Fruit fly (Drosophila melanogaster) whole organism, embryonic: ENCODE measurements around the gene CG10431.

ENCODE experiments used
- ATbp ChIP-seq: fragments of 200-800 bp; sonication (Bioruptor generic); optimal IDR thresholded peaks from 2 replicates; lab custom pipeline; 2017; ENCODE audit warnings: missing biosample characterization, mild to moderate bottlenecking, missing genetic modification characterization, missing genetic modification reagents
- Atf6 ChIP-seq: fragments of 200-800 bp; sonication (Bioruptor generic); IDR thresholded peaks from 2 replicates; pipeline ENCODE4 v1.3.6; 2022; ENCODE audit warnings: missing biosample characterization, missing genetic modification characterization
- Awh ChIP-seq: fragments of 200-800 bp; sonication (Bioruptor generic); IDR thresholded peaks from 2 replicates; pipeline ENCODE4, ENCODE4 v1.3.6; 2022; ENCODE audit warnings: missing biosample characterization, missing genetic modification characterization
- B-H1 ChIP-seq: fragments of 200-800 bp; sonication (Bioruptor generic); IDR thresholded peaks from 3 replicates; pipeline ENCODE4 v1.3.6; 2022; ENCODE audit warnings: missing biosample characterization, missing genetic modification characterization
- CG1233 ChIP-seq: fragments of 200-800 bp; sonication (Bioruptor generic); optimal IDR thresholded peaks from 4 replicates; lab custom pipeline; 2018; ENCODE audit warnings: missing biosample characterization, mild to moderate bottlenecking, missing genetic modification characterization
- CG12769 ChIP-seq: fragments of 200-800 bp; sonication (Bioruptor generic); optimal IDR thresholded peaks from 2 replicates; lab custom pipeline; 2019; ENCODE audit warnings: missing biosample characterization, mild to moderate bottlenecking, missing genetic modification characterization, moderate library complexity
- CG15269 ChIP-seq: fragments of 200-800 bp; sonication (Bioruptor generic); optimal IDR thresholded peaks from 2 replicates; lab custom pipeline; 2018; ENCODE audit warnings: missing biosample characterization, mild to moderate bottlenecking, missing genetic modification characterization, moderate library complexity
- CG15696 ChIP-seq: fragments of 200-800 bp; sonication (Bioruptor generic); optimal IDR thresholded peaks from 2 replicates; lab custom pipeline; 2019; ENCODE audit warnings: missing biosample characterization, mild to moderate bottlenecking, missing genetic modification characterization, moderate library complexity
- CG16813 ChIP-seq: fragments of 200-800 bp; sonication (Bioruptor generic); IDR thresholded peaks from 3 replicates; pipeline ENCODE4 v1.3.6; 2022; ENCODE audit warnings: missing biosample characterization, missing genetic modification characterization; ENCODE audit not compliant: partially characterized antibody
- CG17186 ChIP-seq: fragments of 200-800 bp; sonication (Bioruptor generic); optimal IDR thresholded peaks from 3 replicates; lab custom pipeline; 2017; ENCODE audit warnings: missing biosample characterization, missing genetic modification reagents, missing genetic modification characterization
- CG17359 ChIP-seq: fragments of 200-800 bp; sonication (Bioruptor generic); optimal IDR thresholded peaks from 3 replicates; lab custom pipeline; 2018; ENCODE audit warnings: missing biosample characterization, mild to moderate bottlenecking, missing genetic modification characterization, moderate library complexity
- CG18011 ChIP-seq: fragments of 200-800 bp; sonication (Bioruptor generic); optimal IDR thresholded peaks from 2 replicates; lab custom pipeline; 2017; ENCODE audit warnings: missing biosample characterization, missing genetic modification characterization, mild to moderate bottlenecking, moderate library complexity, missing genotype
- CG2712 ChIP-seq: fragments of 200-800 bp; optimal IDR thresholded peaks from 3 replicates; lab custom pipeline; 2019; ENCODE audit warnings: missing biosample characterization, mild to moderate bottlenecking, missing genetic modification characterization, moderate library complexity
- CG2889 ChIP-seq: fragments of 200-800 bp; sonication (Bioruptor generic); IDR thresholded peaks from 3 replicates; pipeline ENCODE4 v1.3.6; 2022; ENCODE audit warnings: missing biosample characterization, missing genetic modification characterization
- CG30020 ChIP-seq: fragments of 200-800 bp; optimal IDR thresholded peaks from 2 replicates; lab custom pipeline; 2019; ENCODE audit warnings: missing biosample characterization, mild to moderate bottlenecking, missing genetic modification characterization, moderate library complexity
- CG30403 ChIP-seq: fragments of 200-800 bp; sonication (Bioruptor generic); optimal IDR thresholded peaks from 3 replicates; lab custom pipeline; 2016; ENCODE audit warnings: missing biosample characterization, missing genetic modification characterization
- CG33557 ChIP-seq: fragments of 200-800 bp; sonication (Bioruptor generic); optimal IDR thresholded peaks from 2 replicates; lab custom pipeline; 2019; ENCODE audit warnings: missing biosample characterization, mild to moderate bottlenecking, missing genetic modification characterization, moderate library complexity
- CG3995 ChIP-seq: fragments of 200-800 bp; sonication (Bioruptor generic); optimal IDR thresholded peaks from 3 replicates; lab custom pipeline; 2016; ENCODE audit warnings: missing biosample characterization, missing genetic modification characterization
- CG7745 ChIP-seq: fragments of 200-800 bp; sonication (Bioruptor generic); optimal IDR thresholded peaks from 2 replicates; lab custom pipeline; 2018; ENCODE audit warnings: missing biosample characterization, mild to moderate bottlenecking, missing genetic modification characterization, moderate library complexity
- Deaf1 ChIP-seq: fragments of 200-800 bp; optimal IDR thresholded peaks from 3 replicates; lab custom pipeline; 2019; ENCODE audit warnings: missing biosample characterization, mild to moderate bottlenecking, missing genetic modification characterization, moderate library complexity
- Dip3 ChIP-seq: fragments of 200-800 bp; sonication (Bioruptor generic); optimal IDR thresholded peaks from 3 replicates; lab custom pipeline; 2016; ENCODE audit warnings: missing biosample characterization, missing genetic modification characterization
- Dref ChIP-seq: fragments of 200-800 bp; sonication (Bioruptor generic); IDR thresholded peaks from 2 replicates; pipeline ENCODE4 v1.3.6; 2022; ENCODE audit warnings: missing biosample characterization, missing genetic modification characterization
- Ets97D ChIP-seq: fragments of 200-800 bp; sonication (Bioruptor generic); optimal IDR thresholded peaks from 3 replicates; lab custom pipeline; 2016; ENCODE audit warnings: missing biosample characterization, missing genetic modification characterization
- Fer2 ChIP-seq: fragments of 200-800 bp; sonication (Bioruptor generic); optimal IDR thresholded peaks from 2 replicates; lab custom pipeline; 2018; ENCODE audit warnings: missing biosample characterization, mild to moderate bottlenecking, missing genetic modification characterization, moderate library complexity
- HLH54F ChIP-seq: fragments of 200-800 bp; sonication (Bioruptor generic); optimal IDR thresholded peaks from 3 replicates; lab custom pipeline; 2016; ENCODE audit warnings: missing biosample characterization, missing genetic modification characterization
- Ptx1 ChIP-seq: fragments of 200-800 bp; sonication (Bioruptor generic); IDR thresholded peaks from 2 replicates; pipeline ENCODE4 v1.3.6; 2022; ENCODE audit warnings: missing biosample characterization, missing genetic modification characterization
- Ravus ChIP-seq: fragments of 200-800 bp; sonication (Bioruptor generic); IDR thresholded peaks from 2 replicates; pipeline ENCODE4 v1.3.6; 2022; ENCODE audit warnings: missing biosample characterization, missing genetic modification characterization
- Rx ChIP-seq: fragments of 200-800 bp; sonication (Bioruptor generic); IDR thresholded peaks from 2 replicates; pipeline ENCODE4 v1.3.6; 2022; ENCODE audit warnings: missing biosample characterization, missing genetic modification characterization
- Scr ChIP-seq: fragments of 200-800 bp; sonication (Bioruptor generic); IDR thresholded peaks from 2 replicates; pipeline ENCODE4 v1.3.6; 2022; ENCODE audit warnings: missing biosample characterization, missing genetic modification characterization; ENCODE audit not compliant: partially characterized antibody
- Sin3A ChIP-seq: fragments of >200 bp; optimal IDR thresholded peaks from 2 replicates; lab custom pipeline; 2018
- Vsx1 ChIP-seq: fragments of 200-800 bp; sonication (Bioruptor generic); optimal IDR thresholded peaks from 2 replicates; lab custom pipeline; 2017; ENCODE audit warnings: missing biosample characterization, mild to moderate bottlenecking, missing genetic modification characterization, missing genetic modification reagents
- YL-1 ChIP-seq: fragments of 200-800 bp; sonication (Bioruptor generic); optimal IDR thresholded peaks from 3 replicates; lab custom pipeline; 2017; ENCODE audit warnings: missing biosample characterization, mild to moderate bottlenecking, missing genetic modification characterization
- ac ChIP-seq: fragments of 200-800 bp; sonication (Bioruptor generic); optimal IDR thresholded peaks from 3 replicates; lab custom pipeline; 2017; ENCODE audit warnings: missing biosample characterization, mild to moderate bottlenecking, missing genetic modification characterization
- ap ChIP-seq: fragments of 200-800 bp; sonication (Bioruptor generic); IDR thresholded peaks from 2 replicates; pipeline ENCODE4 v1.3.6; 2022; ENCODE audit warnings: missing biosample characterization, missing genetic modification characterization
- ems ChIP-seq: fragments of 200-800 bp; sonication (Bioruptor generic); optimal IDR thresholded peaks from 3 replicates; lab custom pipeline; 2016; ENCODE audit warnings: missing biosample characterization, missing genetic modification characterization
- esg ChIP-seq: fragments of 200-800 bp; sonication (Bioruptor generic); conservative IDR thresholded peaks from 2 replicates; pipeline ENCODE4 v1.3.6; 2022; ENCODE audit warnings: missing biosample characterization, missing genetic modification characterization
- exex ChIP-seq: fragments of 200-800 bp; sonication (Bioruptor generic); optimal IDR thresholded peaks from 4 replicates; lab custom pipeline; 2018; ENCODE audit warnings: missing biosample characterization, mild to moderate bottlenecking, missing genetic modification characterization, moderate library complexity
- gsb-n ChIP-seq: fragments of 200-800 bp; sonication (Bioruptor generic); optimal IDR thresholded peaks from 3 replicates; lab custom pipeline; 2018; ENCODE audit warnings: missing biosample characterization, mild to moderate bottlenecking, missing genetic modification characterization
- gt ChIP-seq: fragments of 200-800 bp; sonication (Bioruptor generic); IDR thresholded peaks from 2 replicates; pipeline ENCODE4 v1.3.6; 2022; ENCODE audit warnings: missing biosample characterization, missing genetic modification characterization
- hb ChIP-seq: fragments of 200-800 bp; sonication (Bioruptor generic); IDR thresholded peaks from 3 replicates; pipeline ENCODE4 v1.3.6; 2022; ENCODE audit warnings: missing biosample characterization, missing genetic modification characterization; ENCODE audit not compliant: partially characterized antibody
- lmd ChIP-seq: fragments of 200-800 bp; sonication (Bioruptor generic); IDR thresholded peaks from 2 replicates; pipeline ENCODE4 v1.3.6; 2022; ENCODE audit warnings: missing biosample characterization, missing genetic modification characterization
- nau ChIP-seq: fragments of 200-800 bp; sonication (Bioruptor generic); optimal IDR thresholded peaks from 3 replicates; lab custom pipeline; 2017; ENCODE audit warnings: missing biosample characterization, mild to moderate bottlenecking, missing genetic modification characterization, missing genetic modification reagents
- oc ChIP-seq: fragments of 200-800 bp; sonication (Bioruptor generic); optimal IDR thresholded peaks from 2 replicates; lab custom pipeline; 2018; ENCODE audit warnings: missing biosample characterization, mild to moderate bottlenecking, missing genetic modification characterization, moderate library complexity
- row ChIP-seq: fragments of 200-800 bp; sonication (Bioruptor generic); IDR thresholded peaks from 3 replicates; pipeline ENCODE4 v1.3.6; 2022; ENCODE audit warnings: missing biosample characterization, missing genetic modification characterization
- sc ChIP-seq, 3 experiments: fragments of >200 bp in 2 of 3; fragments of 200-800 bp in 1 of 3; sonication (Bioruptor generic) in 1 of 3; optimal IDR thresholded peaks; 2 replicates in 2 of 3; 3 replicates in 1 of 3; lab custom pipeline; 2017; ENCODE audit warnings: mild to moderate bottlenecking in 1 of 3, missing biosample characterization in 1 of 3, missing genetic modification characterization in 1 of 3, missing genetic modification reagents in 1 of 3
- sens-2 ChIP-seq: fragments of 200-800 bp; sonication (Bioruptor generic); IDR thresholded peaks from 2 replicates; pipeline ENCODE4 v1.3.6; 2022; ENCODE audit warnings: missing biosample characterization, missing genetic modification characterization
- slou ChIP-seq: fragments of 200-800 bp; sonication (Bioruptor generic); optimal IDR thresholded peaks from 3 replicates; lab custom pipeline; 2016; ENCODE audit warnings: missing biosample characterization, missing genetic modification characterization
- slp2 ChIP-seq: fragments of 200-800 bp; sonication (Bioruptor generic); optimal IDR thresholded peaks from 2 replicates; lab custom pipeline; 2016; ENCODE audit warnings: missing biosample characterization, missing genetic modification characterization
- sob ChIP-seq: fragments of 200-800 bp; sonication (Bioruptor generic); IDR thresholded peaks from 2 replicates; pipeline ENCODE4 v1.3.6; 2022; ENCODE audit warnings: missing biosample characterization, missing genetic modification characterization
- tap ChIP-seq: fragments of 200-800 bp; optimal IDR thresholded peaks from 3 replicates; lab custom pipeline; 2019; ENCODE audit warnings: missing biosample characterization, mild to moderate bottlenecking, missing genetic modification characterization, moderate library complexity
- tio ChIP-seq: fragments of 200-800 bp; sonication (Bioruptor generic); optimal IDR thresholded peaks from 2 replicates; lab custom pipeline; 2017; ENCODE audit warnings: missing biosample characterization, missing genetic modification characterization, inconsistent platforms

Gene CG10431

DNA sequence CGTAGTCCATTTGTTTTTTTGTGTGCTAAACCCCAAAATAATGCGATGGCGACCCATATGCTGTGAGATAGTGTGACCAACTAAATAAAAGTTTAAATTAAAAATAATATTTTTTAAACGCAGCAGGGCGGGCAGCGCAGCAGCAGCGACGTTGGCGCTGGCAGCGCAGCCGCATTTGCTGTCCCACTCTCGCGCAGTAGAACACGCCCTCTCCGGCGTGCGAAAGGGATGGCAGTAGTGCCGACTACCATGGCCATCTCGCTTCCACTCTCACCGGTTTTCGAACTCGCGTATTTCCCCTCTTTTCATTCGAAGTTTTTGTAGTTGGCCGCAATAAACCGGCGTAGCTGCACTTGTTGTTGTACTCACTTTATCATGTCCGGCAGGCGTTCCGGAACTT is 38.5 kb upstream of the CG10431 start (continued):
- no peak for TF ChIP-seq Dip3 (GFP tag; lab: Kevin White, UChicago)
- TF ChIP-seq exex (tag; lab: Kevin White, UChicago) = no peak
- no peak for TF ChIP-seq CG15269 (tag; lab: Kevin White, UChicago)
- no peak for TF ChIP-seq sc (optimal IDR thresholded peaks at IDR 0.05; lab: Kevin White, UChicago)
- TF ChIP-seq sc (GFP tag; optimal IDR thresholded peaks at IDR 0.05; lab: Kevin White, UChicago) = no peak
- no peak for TF ChIP-seq CG3995 (GFP tag; lab: Kevin White, UChicago)
- no peak for TF ChIP-seq Vsx1 (GFP tag; lab: Kevin White, UChicago)
- no peak for TF ChIP-seq slp2 (GFP tag; lab: Kevin White, UChicago)
- TF ChIP-seq CG1233 (GFP tag; lab: Kevin White, UChicago) = no peak
- no peak for TF ChIP-seq Awh (GFP tag; lab: Robert Waterston, UW)
- no peak for TF ChIP-seq Rx (GFP tag; lab: Robert Waterston, UW)
- no peak for TF ChIP-seq hb (GFP tag; lab: Robert Waterston, UW)
- no peak for TF ChIP-seq tio (GFP tag; lab: Kevin White, UChicago)
- TF ChIP-seq CG30403 = no peak
- TF ChIP-seq CG30020 (tag; lab: Kevin White, UChicago) = no peak
- TF ChIP-seq Ptx1 (GFP tag; lab: Robert Waterston, UW) = no peak
- peak; percentile 86 for TF ChIP-seq Deaf1 (tag; lab: Kevin White, UChicago)
- no peak for TF ChIP-seq slou (GFP tag; lab: Kevin White, UChicago)
- TF ChIP-seq Ets97D (GFP tag; lab: Kevin White, UChicago) = peak; percentile 1
- no peak for TF ChIP-seq sens-2 (GFP tag; lab: Robert Waterston, UW)
- TF ChIP-seq CG15696 (tag; lab: Kevin White, UChicago) = no peak
- no peak for TF ChIP-seq B-H1 (GFP tag; lab: Robert Waterston, UW)
- no peak for TF ChIP-seq Ravus (GFP tag; lab: Robert Waterston, UW)
- TF ChIP-seq Fer2 = no peak
- TF ChIP-seq CG33557 = peak; percentile 1
- no peak for TF ChIP-seq CG17359 (tag; lab: Kevin White, UChicago)
- 0 out of 2 replicates have a peak, but pooled peaks have one; percentile 30 for TF ChIP-seq sob (GFP tag; lab: Robert Waterston, UW)
- TF ChIP-seq ap (GFP tag; lab: Robert Waterston, UW) = no peak
- no peak for TF ChIP-seq esg (GFP tag; lab: Robert Waterston, UW)
- no peak for TF ChIP-seq ems
- TF ChIP-seq row (GFP tag; lab: Robert Waterston, UW) = no peak; the same call in 2 of the 3 replicates
- TF ChIP-seq YL-1 (GFP tag; lab: Kevin White, UChicago) = no peak
- TF ChIP-seq CG17186 (GFP tag; lab: Kevin White, UChicago) = no peak
- TF ChIP-seq Dref = no peak
- TF ChIP-seq tap (tag; lab: Kevin White, UChicago) = no peak
- TF ChIP-seq lmd (GFP tag; lab: Robert Waterston, UW) = no peak
- TF ChIP-seq oc = no peak
- no peak for TF ChIP-seq gsb-n (tag; lab: Kevin White, UChicago)
- TF ChIP-seq gt (GFP tag; lab: Robert Waterston, UW) = no peak
- no peak for TF ChIP-seq ATbp (GFP tag; lab: Kevin White, UChicago)
- TF ChIP-seq Scr = no peak
- no peak for TF ChIP-seq CG2712
- no peak for TF ChIP-seq Sin3A
- TF ChIP-seq CG12769 = no peak
- 0 out of 2 replicates have a peak, but pooled peaks have one; percentile 28 for TF ChIP-seq Atf6
- TF ChIP-seq CG7745 (tag; lab: Kevin White, UChicago) = no peak
- TF ChIP-seq CG16813 (GFP tag; lab: Robert Waterston, UW) = 0 out of 3 replicates have a peak, but pooled peaks have one; percentile 8
- no peak for TF ChIP-seq HLH54F (GFP tag; lab: Kevin White, UChicago)
- no peak for TF ChIP-seq CG2889 (GFP tag; lab: Robert Waterston, UW)
- no peak for TF ChIP-seq ac (GFP tag; lab: Kevin White, UChicago)
- no peak for TF ChIP-seq nau (GFP tag; lab: Kevin White, UChicago)
- no peak for TF ChIP-seq CG18011
